Fruit fly (Drosophila melanogaster) whole organism, embryonic: ENCODE results near the gene Tlk.

Source experiments
- Antp ChIP-seq: fragments of 200-800 bp; sonication (Bioruptor generic); optimal IDR thresholded peaks from 3 replicates; lab custom pipeline; 2016; ENCODE audit warnings: missing biosample characterization, missing genetic modification characterization
- B-H2 ChIP-seq: fragments of 200-800 bp; sonication (Bioruptor generic); optimal IDR thresholded peaks from 2 replicates; lab custom pipeline; 2018; ENCODE audit warnings: missing biosample characterization, mild to moderate bottlenecking, missing genetic modification characterization
- BtbVII ChIP-seq: fragments of 200-800 bp; sonication (Bioruptor generic); optimal IDR thresholded peaks from 3 replicates; lab custom pipeline; 2017; ENCODE audit warnings: missing biosample characterization, mild to moderate bottlenecking, missing genetic modification characterization
- CG10147 ChIP-seq: fragments of 200-800 bp; sonication (Bioruptor generic); optimal IDR thresholded peaks from 2 replicates; lab custom pipeline; 2019; ENCODE audit warnings: missing biosample characterization, mild to moderate bottlenecking, missing genetic modification characterization, moderate library complexity
- CG10321 ChIP-seq: fragments of 200-800 bp; sonication (Bioruptor generic); IDR thresholded peaks from 2 replicates; pipeline ENCODE4 v1.3.6; 2022; ENCODE audit warnings: missing biosample characterization, missing genetic modification characterization
- CG11456 ChIP-seq: fragments of 200-800 bp; sonication (Bioruptor generic); IDR thresholded peaks from 3 replicates; pipeline ENCODE4 v1.3.6; 2022; ENCODE audit warnings: missing biosample characterization, missing genetic modification characterization
- CG12299 ChIP-seq: fragments of 200-800 bp; sonication (Bioruptor generic); optimal IDR thresholded peaks from 2 replicates; lab custom pipeline; 2018; ENCODE audit warnings: missing biosample characterization, mild to moderate bottlenecking, missing genetic modification characterization
- CG14014 ChIP-seq: fragments of 200-800 bp; sonication (Bioruptor generic); IDR thresholded peaks from 2 replicates; pipeline ENCODE4 v1.3.6; 2022; ENCODE audit warnings: missing biosample characterization, missing genetic modification characterization
- CG1603 ChIP-seq: fragments of 200-800 bp; sonication (Bioruptor generic); optimal IDR thresholded peaks from 2 replicates; lab custom pipeline; 2019; ENCODE audit warnings: missing biosample characterization, mild to moderate bottlenecking, missing genetic modification characterization, moderate library complexity
- CG1647 ChIP-seq: fragments of 200-800 bp; sonication (Bioruptor generic); optimal IDR thresholded peaks from 3 replicates; lab custom pipeline; 2016; ENCODE audit warnings: missing biosample characterization, missing genetic modification characterization
- CG16815 ChIP-seq: fragments of 200-800 bp; sonication (Bioruptor generic); optimal IDR thresholded peaks from 3 replicates; lab custom pipeline; 2017; ENCODE audit warnings: missing biosample characterization, mild to moderate bottlenecking, missing genetic modification characterization
- CG16863 ChIP-seq: fragments of 200-800 bp; sonication (Bioruptor generic); optimal IDR thresholded peaks from 3 replicates; lab custom pipeline; 2016; ENCODE audit warnings: missing biosample characterization, missing genetic modification characterization
- CG17361 ChIP-seq: fragments of 200-800 bp; sonication (Bioruptor generic); IDR thresholded peaks from 3 replicates; pipeline ENCODE4 v1.3.6; 2022; ENCODE audit warnings: missing biosample characterization, missing genetic modification characterization
- CG17568 ChIP-seq: fragments of 200-800 bp; sonication (Bioruptor generic); optimal IDR thresholded peaks from 2 replicates; lab custom pipeline; 2018; ENCODE audit warnings: missing biosample characterization, mild to moderate bottlenecking, missing genetic modification characterization, moderate library complexity
- CG33557 ChIP-seq: fragments of 200-800 bp; sonication (Bioruptor generic); optimal IDR thresholded peaks from 2 replicates; lab custom pipeline; 2019; ENCODE audit warnings: missing biosample characterization, mild to moderate bottlenecking, missing genetic modification characterization, moderate library complexity
- CG3847 ChIP-seq: fragments of 200-800 bp; sonication (Bioruptor generic); IDR thresholded peaks from 2 replicates; pipeline ENCODE4 v1.3.6; 2022; ENCODE audit warnings: missing biosample characterization, missing genetic modification characterization
- CG7839 ChIP-seq: fragments of 200-800 bp; sonication (Bioruptor generic); optimal IDR thresholded peaks from 3 replicates; lab custom pipeline; 2018; ENCODE audit warnings: missing biosample characterization, mild to moderate bottlenecking, missing genetic modification characterization, moderate library complexity
- CkIIα-i1 ChIP-seq: fragments of 200-800 bp; sonication (Bioruptor generic); IDR thresholded peaks from 2 replicates; pipeline ENCODE4 v1.3.6; 2022; ENCODE audit warnings: missing biosample characterization, missing genetic modification characterization
- D ChIP-seq, 2 experiments: fragments of 200-800 bp in 1 of 2; fragments of >200 bp in 1 of 2; sonication (Bioruptor generic) in 1 of 2; optimal IDR thresholded peaks; 2 replicates in 1 of 2; 3 replicates in 1 of 2; lab custom pipeline; 2017; ENCODE audit warnings: mild to moderate bottlenecking in 1 of 2, missing biosample characterization in 1 of 2, missing genetic modification characterization in 1 of 2, missing genetic modification reagents in 1 of 2
- Dfd ChIP-seq, 2 experiments: fragments of >200 bp; optimal IDR thresholded peaks; 2 replicates each; lab custom pipeline; 2017; ENCODE audit warnings: missing biosample characterization in 2 of 2, missing genetic modification characterization in 2 of 2
- E2f1 ChIP-seq: fragments of 200-800 bp; sonication (Bioruptor generic); IDR thresholded peaks from 2 replicates; pipeline ENCODE4 v1.3.6; 2022; ENCODE audit warnings: missing biosample characterization, missing genetic modification characterization
- Meics ChIP-seq: fragments of 200-800 bp; sonication (Bioruptor generic); optimal IDR thresholded peaks from 2 replicates; lab custom pipeline; 2017; ENCODE audit warnings: missing biosample characterization, mild to moderate bottlenecking, missing genetic modification characterization
- Nf-YB ChIP-seq: fragments of 200-800 bp; sonication (Bioruptor generic); optimal IDR thresholded peaks from 3 replicates; lab custom pipeline; 2019; ENCODE audit warnings: missing biosample characterization, mild to moderate bottlenecking, missing genetic modification characterization, moderate library complexity
- Poxn ChIP-seq: fragments of 200-800 bp; sonication (Bioruptor generic); IDR thresholded peaks from 2 replicates; pipeline ENCODE4 v1.3.6; 2022; ENCODE audit warnings: missing biosample characterization, missing genetic modification characterization
- Six4 ChIP-seq: fragments of 200-800 bp; sonication (Bioruptor generic); optimal IDR thresholded peaks from 2 replicates; lab custom pipeline; 2016; ENCODE audit warnings: missing biosample characterization, missing genetic modification characterization
- aop ChIP-seq: fragments of 200-800 bp; sonication (Bioruptor generic); IDR thresholded peaks from 2 replicates; pipeline ENCODE4 v1.3.6; 2022; ENCODE audit warnings: missing biosample characterization, missing genetic modification characterization
- chif ChIP-seq, 2 experiments: fragments of 200-800 bp; sonication (Bioruptor generic); optimal IDR thresholded peaks; 3 replicates each; lab custom pipeline; 2016; ENCODE audit warnings: missing biosample characterization in 2 of 2, missing genetic modification characterization in 2 of 2
- cwo ChIP-seq: fragments of 200-800 bp; sonication (Bioruptor generic); optimal IDR thresholded peaks from 3 replicates; lab custom pipeline; 2017; ENCODE audit warnings: missing biosample characterization, missing genetic modification characterization, mild to moderate bottlenecking, moderate library complexity, missing genetic modification reagents
- grau ChIP-seq: fragments of 200-800 bp; optimal IDR thresholded peaks from 3 replicates; lab custom pipeline; 2019; ENCODE audit warnings: missing biosample characterization, mild to moderate bottlenecking, missing genetic modification characterization, moderate library complexity
- hbn ChIP-seq: fragments of 200-800 bp; sonication (Bioruptor generic); IDR thresholded peaks from 2 replicates; pipeline ENCODE4 v1.3.6; 2022; ENCODE audit warnings: missing biosample characterization, missing genetic modification characterization; ENCODE audit not compliant: partially characterized antibody
- hkb ChIP-seq, 2 experiments: fragments of 200-800 bp in 1 of 2; fragments of >200 bp in 1 of 2; sonication (Bioruptor generic) in 1 of 2; IDR thresholded peaks in 1 of 2; optimal IDR thresholded peaks in 1 of 2; 2 replicates each; pipeline versions ENCODE4 v1.3.6 to Lab custom; 2017 to 2022; ENCODE audit warnings: missing biosample characterization in 1 of 2, missing genetic modification characterization in 1 of 2
- insv ChIP-seq, 2 experiments: fragments of 200-800 bp; sonication (Bioruptor generic); optimal IDR thresholded peaks; 3 replicates each; lab custom pipeline; 2016 to 2018; ENCODE audit warnings: missing biosample characterization in 2 of 2, missing genetic modification characterization in 2 of 2
- jigr1 ChIP-seq: fragments of 200-800 bp; sonication (Bioruptor generic); IDR thresholded peaks from 3 replicates; pipeline ENCODE4 v1.3.6; 2022; ENCODE audit warnings: missing biosample characterization, missing genetic modification characterization
- mam ChIP-seq: fragments of 200-800 bp; sonication (Bioruptor generic); optimal IDR thresholded peaks from 3 replicates; lab custom pipeline; 2016; ENCODE audit warnings: missing biosample characterization, missing genetic modification characterization
- nerfin-1 ChIP-seq: fragments of 200-800 bp; sonication (Bioruptor generic); optimal IDR thresholded peaks from 3 replicates; lab custom pipeline; 2019; ENCODE audit warnings: missing biosample characterization, mild to moderate bottlenecking, missing genetic modification characterization, moderate library complexity
- nerfin-2 ChIP-seq: fragments of 200-800 bp; sonication (Bioruptor generic); IDR thresholded peaks from 2 replicates; pipeline ENCODE4 v1.3.6; 2022; ENCODE audit warnings: missing biosample characterization, missing genetic modification characterization; ENCODE audit not compliant: partially characterized antibody
- nmo ChIP-seq: fragments of 200-800 bp; sonication (Bioruptor generic); optimal IDR thresholded peaks from 2 replicates; lab custom pipeline; 2018; ENCODE audit warnings: missing biosample characterization, mild to moderate bottlenecking, missing genetic modification characterization, moderate library complexity
- onecut ChIP-seq: fragments of 200-800 bp; sonication (Bioruptor generic); IDR thresholded peaks from 2 replicates; pipeline ENCODE4 v1.3.6; 2022; ENCODE audit warnings: missing biosample characterization, missing genetic modification characterization
- pita ChIP-seq: fragments of 200-800 bp; sonication (Bioruptor generic); optimal IDR thresholded peaks from 2 replicates; lab custom pipeline; 2017; ENCODE audit warnings: missing biosample characterization, mild to moderate bottlenecking, missing genetic modification characterization
- pzg ChIP-seq: fragments of 200-800 bp; sonication (Bioruptor generic); optimal IDR thresholded peaks from 3 replicates; lab custom pipeline; 2018; ENCODE audit warnings: missing biosample characterization, mild to moderate bottlenecking, missing genetic modification characterization, moderate library complexity
- ro ChIP-seq: fragments of 200-800 bp; sonication (Bioruptor generic); IDR thresholded peaks from 2 replicates; pipeline ENCODE4 v1.3.6; 2022; ENCODE audit warnings: missing biosample characterization, missing genetic modification characterization
- salm ChIP-seq: fragments of 200-800 bp; sonication (Bioruptor generic); optimal IDR thresholded peaks from 2 replicates; lab custom pipeline; 2018; ENCODE audit warnings: missing biosample characterization, mild to moderate bottlenecking, missing genetic modification characterization
- sc ChIP-seq, 3 experiments: fragments of >200 bp in 2 of 3; fragments of 200-800 bp in 1 of 3; sonication (Bioruptor generic) in 1 of 3; optimal IDR thresholded peaks; 2 replicates in 2 of 3; 3 replicates in 1 of 3; lab custom pipeline; 2017; ENCODE audit warnings: mild to moderate bottlenecking in 1 of 3, missing biosample characterization in 1 of 3, missing genetic modification characterization in 1 of 3, missing genetic modification reagents in 1 of 3
- toy ChIP-seq: fragments of 200-800 bp; sonication (Bioruptor generic); IDR thresholded peaks from 2 replicates; pipeline ENCODE4 v1.3.6; 2022; ENCODE audit warnings: missing biosample characterization, missing genetic modification characterization
- vfl ChIP-seq: fragments of 200-800 bp; sonication (Bioruptor generic); optimal IDR thresholded peaks from 2 replicates; lab custom pipeline; 2016; ENCODE audit warnings: missing biosample characterization, missing genetic modification characterization
- wor ChIP-seq: fragments of 200-800 bp; sonication (Bioruptor generic); IDR thresholded peaks from 2 replicates; pipeline ENCODE4 v1.3.6; 2022; ENCODE audit warnings: missing biosample characterization, missing genetic modification characterization
- zen ChIP-seq: fragments of 200-800 bp; sonication (Bioruptor generic); optimal IDR thresholded peaks from 3 replicates; lab custom pipeline; 2018; ENCODE audit warnings: missing biosample characterization, mild to moderate bottlenecking, missing genetic modification characterization, moderate library complexity

Tlk gene

dm6 chrX:3750232-3751075 is 30.6 kb downstream of the Tlk start (continued):
- TF ChIP-seq pzg (GFP tag; lab: Kevin White, UChicago): peak; percentile 11
- TF ChIP-seq CG3847 (GFP tag; lab: Robert Waterston, UW): peak; percentile 81
- TF ChIP-seq BtbVII (GFP tag; lab: Kevin White, UChicago): peak; percentile 80
- TF ChIP-seq nerfin-2 (GFP tag; lab: Robert Waterston, UW): no peak
- peak; percentile 84 for TF ChIP-seq cwo (GFP tag; lab: Kevin White, UChicago)
- TF ChIP-seq CkIIα-i1: 0 out of 2 replicates have a peak, but pooled peaks have one; percentile 48
- TF ChIP-seq hkb (optimal IDR thresholded peaks at IDR 0.05; lab: Kevin White, UChicago): no peak
- TF ChIP-seq hkb (GFP tag; IDR thresholded peaks at IDR 0.05; lab: Robert Waterston, UW): peak; percentile 92
- TF ChIP-seq CG17568 (GFP tag; lab: Kevin White, UChicago): peak; percentile 85
- TF ChIP-seq Meics (GFP tag; lab: Kevin White, UChicago): peak; percentile 89
- TF ChIP-seq nmo (GFP tag; lab: Kevin White, UChicago): peak; percentile 85
- TF ChIP-seq Dfd (GFP tag; optimal IDR thresholded peaks at IDR 0.05; lab: Kevin White, UChicago): no peak
- peak; percentile 62 for TF ChIP-seq Poxn (GFP tag; lab: Robert Waterston, UW)
- TF ChIP-seq CG14014: peak; percentile 80
- TF ChIP-seq toy (GFP tag; lab: Robert Waterston, UW): peak; percentile 60; the same call in 1 of the 2 replicates
- peak; percentile 99 for TF ChIP-seq grau
- TF ChIP-seq mam: peak; percentile 84
- peak; percentile 68 for TF ChIP-seq CG1647 (GFP tag; lab: Kevin White, UChicago)
- TF ChIP-seq pita (GFP tag; lab: Kevin White, UChicago): no peak
- TF ChIP-seq aop (GFP tag; lab: Robert Waterston, UW): no peak
- TF ChIP-seq CG11456 (GFP tag; lab: Robert Waterston, UW): peak; percentile 82
- peak; percentile 71 for TF ChIP-seq Six4 (GFP tag; lab: Kevin White, UChicago)
- peak; percentile 71 for TF ChIP-seq Nf-YB (GFP tag; lab: Kevin White, UChicago)
- peak; percentile 63 for TF ChIP-seq ro
- TF ChIP-seq nerfin-1 (tag; lab: Kevin White, UChicago): peak; percentile 83
- peak; percentile 73 to 88 for TF ChIP-seq chif (GFP tag; optimal IDR thresholded peaks at IDR 0.05; lab: Kevin White, UChicago)
- TF ChIP-seq CG12299: peak; percentile 86
- peak; percentile 73 for TF ChIP-seq onecut
- peak; percentile 77 for TF ChIP-seq CG16815 (GFP tag; lab: Kevin White, UChicago)
- peak; percentile 94 for TF ChIP-seq CG1603 (tag; lab: Kevin White, UChicago)
- TF ChIP-seq sc (optimal IDR thresholded peaks at IDR 0.05; lab: Kevin White, UChicago): no peak
- TF ChIP-seq sc (GFP tag; optimal IDR thresholded peaks at IDR 0.05; lab: Kevin White, UChicago): peak; percentile 73
- peak in 1 of 2 experiments; percentile 47 for TF ChIP-seq insv (GFP tag; optimal IDR thresholded peaks at IDR 0.05; lab: Kevin White, UChicago)
- TF ChIP-seq zen (tag; lab: Kevin White, UChicago): peak; percentile 70
- peak; percentile 76 for TF ChIP-seq salm (tag; lab: Kevin White, UChicago)
- TF ChIP-seq CG16863 (GFP tag; lab: Kevin White, UChicago): peak; percentile 81
- peak; percentile 88 for TF ChIP-seq CG17361 (GFP tag; lab: Robert Waterston, UW)
- no peak for TF ChIP-seq hbn
- no peak for TF ChIP-seq CG10321 (GFP tag; lab: Robert Waterston, UW)
- peak; percentile 82 for TF ChIP-seq wor
- TF ChIP-seq E2f1: peak; percentile 87
- TF ChIP-seq Antp (GFP tag; lab: Kevin White, UChicago): peak; percentile 92
- TF ChIP-seq CG10147 (GFP tag; lab: Kevin White, UChicago): peak; percentile 73
- peak; percentile 24 for TF ChIP-seq B-H2
- no peak for TF ChIP-seq D (optimal IDR thresholded peaks at IDR 0.05; lab: Kevin White, UChicago)
- peak; percentile 74 for TF ChIP-seq D (GFP tag; optimal IDR thresholded peaks at IDR 0.05; lab: Kevin White, UChicago)
- peak; percentile 89 for TF ChIP-seq CG7839
- TF ChIP-seq vfl (GFP tag; lab: Kevin White, UChicago): peak; percentile 63
- TF ChIP-seq jigr1 (GFP tag; lab: Robert Waterston, UW): peak; percentile 83; the same call in 2 of the 3 replicates
- peak; percentile 59 for TF ChIP-seq CG33557 (GFP tag; lab: Kevin White, UChicago)
